Fruit fly (Drosophila melanogaster): ENCODE measurements around the gene CG2924.
A peak's percentile ranks its signal among the peaks of the same experiment; 100 is the strongest.

The CG2924 gene

dm6 chrX:2297428-2298200, 27.1 kb upstream of the CG2924 start (continued):
- TF ChIP-seq dysf (GFP tag; IDR thresholded peaks at IDR 0.05) (peak; percentile 99), CG7928 (GFP tag; optimal IDR thresholded peaks at IDR 0.05) (peak; percentile 77), CG9609 (GFP tag; optimal IDR thresholded peaks at IDR 0.05) (peak; percentile 99), Drgx (GFP tag; IDR thresholded peaks at IDR 0.05) (peak; percentile 97), CG11247 (GFP tag; IDR thresholded peaks at IDR 0.05) (peak; percentile 98), chif (GFP tag; optimal IDR thresholded peaks at IDR 0.05) (peak; percentile 99), CG13424 (tag; optimal IDR thresholded peaks at IDR 0.05) (peak; percentile 98), CG30403 (GFP tag; optimal IDR thresholded peaks at IDR 0.05) (peak; percentile 99), CG13123 (GFP tag; optimal IDR thresholded peaks at IDR 0.05) (peak; percentile 98), CG10543 (GFP tag; optimal IDR thresholded peaks at IDR 0.05) (peak; percentile 97), CG6791 (GFP tag; IDR thresholded peaks at IDR 0.05; ENCODE audit: partially characterized antibody) (no peak), CHES-1-like (GFP tag; optimal IDR thresholded peaks at IDR 0.05) (peak; percentile 99), CG11723 (GFP tag; optimal IDR thresholded peaks at IDR 0.05) (peak; percentile 97), CG34224 (GFP tag; IDR thresholded peaks at IDR 0.05; ENCODE audit: partially characterized antibody) (no peak), slp2 (GFP tag; optimal IDR thresholded peaks at IDR 0.05) (peak; percentile 99), vvl (GFP tag; IDR thresholded peaks at IDR 0.05) (peak; percentile 99), CG11456 (GFP tag; IDR thresholded peaks at IDR 0.05) (peak; percentile 98), fd3F (GFP tag; optimal IDR thresholded peaks at IDR 0.05) (peak; percentile 96), CG10209 (GFP tag; optimal IDR thresholded peaks at IDR 0.05) (peak; percentile 98), pfk (GFP tag; optimal IDR thresholded peaks at IDR 0.05) (peak; percentile 21), ase (GFP tag; IDR thresholded peaks at IDR 0.05) (peak; percentile 98), CG7745 (tag; optimal IDR thresholded peaks at IDR 0.05) (peak; percentile 65), stc (GFP tag; IDR thresholded peaks at IDR 0.05) (peak; percentile 98), CG17385 (GFP tag; optimal IDR thresholded peaks at IDR 0.05) (peak; percentile 97), Tbp (GFP tag; optimal IDR thresholded peaks at IDR 0.05) (no peak), CG1603 (tag; optimal IDR thresholded peaks at IDR 0.05) (peak; percentile 99), sens-2 (GFP tag; IDR thresholded peaks at IDR 0.05) (peak; percentile 98), CoRest (tag; optimal IDR thresholded peaks at IDR 0.05) (peak; percentile 98), CG18011 (GFP tag; optimal IDR thresholded peaks at IDR 0.05) (peak; percentile 88), CG6272 (GFP tag; IDR thresholded peaks at IDR 0.05) (peak; percentile 96), CG3163 (GFP tag; optimal IDR thresholded peaks at IDR 0.05) (peak; percentile 95), NfI (GFP tag; optimal IDR thresholded peaks at IDR 0.05) (peak; percentile 99), CG14441 (GFP tag; IDR thresholded peaks at IDR 0.05) (peak; percentile 99), nau (GFP tag; optimal IDR thresholded peaks at IDR 0.05) (peak; percentile 98), Myb (GFP tag; optimal IDR thresholded peaks at IDR 0.05) (peak; percentile 93), hb (GFP tag; IDR thresholded peaks at IDR 0.05; ENCODE audit: partially characterized antibody) (no peak), prd (optimal IDR thresholded peaks at IDR 0.05) (no peak), prd (GFP tag; IDR thresholded peaks at IDR 0.05) (peak; percentile 99), ttk (GFP tag; IDR thresholded peaks at IDR 0.05) (peak; percentile 98), pan (optimal IDR thresholded peaks at IDR 0.05) (no peak), pan (GFP tag; optimal IDR thresholded peaks at IDR 0.05 in 1 of 2, IDR thresholded peaks at IDR 0.05 in 1 of 2) (peak in 1 of 2 experiments; percentile 98), dpn (GFP tag; optimal IDR thresholded peaks at IDR 0.05) (peak; percentile 99 to 100), B-H1 (GFP tag; IDR thresholded peaks at IDR 0.05) (peak; percentile 97), CG1529 (GFP tag; optimal IDR thresholded peaks at IDR 0.05) (peak; percentile 99), pros (GFP tag; optimal IDR thresholded peaks at IDR 0.05) (peak; percentile 60), Nf-YA (GFP tag; IDR thresholded peaks at IDR 0.05) (peak; percentile 98), bigmax (GFP tag; optimal IDR thresholded peaks at IDR 0.05) (peak; percentile 72), CG7357 (GFP tag; IDR thresholded peaks at IDR 0.05) (peak; percentile 93), ab (GFP tag; optimal IDR thresholded peaks at IDR 0.05) (peak; percentile 97), lilli (GFP tag; optimal IDR thresholded peaks at IDR 0.05) (peak; percentile 99)

Data from whole organism, embryonic.